Worm (Caenorhabditis elegans) whole organism, late embryonic: Measurements from ENCODE around the gene nhr-210.

Experiments
- C08G9.2 ChIP-seq: sonication (generic microtip); optimal IDR thresholded peaks from 2 replicates; lab custom pipeline; 2016; ENCODE audit warnings: mild to moderate bottlenecking, missing genetic modification characterization, moderate library complexity, missing compliant biosample characterization
- F13H6.1 ChIP-seq: sonication (generic microtip); optimal IDR thresholded peaks from 2 replicates; lab custom pipeline; 2016; ENCODE audit warnings: missing genetic modification characterization, missing compliant biosample characterization
- K09A11.1 ChIP-seq: sonication (generic microtip); optimal IDR thresholded peaks from 2 replicates; lab custom pipeline; 2017; ENCODE audit warnings: antibody characterized with exemption, mild to moderate bottlenecking, missing genetic modification characterization, missing compliant biosample characterization; ENCODE audit not compliant: insufficient read depth
- ahr-1 ChIP-seq: sonication (generic microtip); optimal IDR thresholded peaks from 2 replicates; lab custom pipeline; 2016; ENCODE audit warnings: missing genetic modification characterization, missing compliant biosample characterization
- ama-1 ChIP-seq: fragments of 150-350 bp; optimal IDR thresholded peaks from 2 replicates; lab custom pipeline; 2014
- ceh-14 ChIP-seq: sonication (generic microtip); optimal IDR thresholded peaks from 2 replicates; lab custom pipeline; 2016; ENCODE audit warnings: missing genotype, missing genetic modification characterization, missing compliant biosample characterization
- ceh-18 ChIP-seq: sonication (generic microtip); optimal IDR thresholded peaks from 2 replicates; lab custom pipeline; 2016; ENCODE audit warnings: missing genetic modification characterization, missing compliant biosample characterization
- ceh-19 ChIP-seq: fragments of 200-800 bp; sonication (Bioruptor generic); optimal IDR thresholded peaks from 2 replicates; lab custom pipeline; 2018; ENCODE audit warnings: mild to moderate bottlenecking, missing genetic modification characterization, missing compliant biosample characterization
- ceh-2 ChIP-seq: sonication (generic microtip); optimal IDR thresholded peaks from 2 replicates; lab custom pipeline; 2016; ENCODE audit warnings: missing genotype, missing genetic modification characterization, missing compliant biosample characterization
- ceh-22 ChIP-seq: sonication (generic microtip); optimal IDR thresholded peaks from 2 replicates; lab custom pipeline; 2017; ENCODE audit warnings: missing biosample characterization, missing genetic modification characterization
- ceh-31 ChIP-seq: sonication (generic microtip); optimal IDR thresholded peaks from 2 replicates; lab custom pipeline; 2016; ENCODE audit warnings: missing genetic modification characterization, missing compliant biosample characterization
- ceh-34 ChIP-seq: sonication (generic microtip); optimal IDR thresholded peaks from 2 replicates; lab custom pipeline; 2016; ENCODE audit warnings: mild to moderate bottlenecking, missing genetic modification characterization, missing compliant biosample characterization
- ceh-9 ChIP-seq: sonication (generic microtip); optimal IDR thresholded peaks from 2 replicates; lab custom pipeline; 2016; ENCODE audit warnings: mild to moderate bottlenecking, missing genetic modification characterization, inconsistent platforms, missing compliant biosample characterization
- elt-2 ChIP-seq: sonication (generic microtip); optimal IDR thresholded peaks from 2 replicates; lab custom pipeline; 2016; ENCODE audit warnings: missing genetic modification reagents, missing genetic modification characterization, missing compliant biosample characterization
- elt-4 ChIP-seq: sonication (generic microtip); optimal IDR thresholded peaks from 2 replicates; lab custom pipeline; 2016; ENCODE audit warnings: missing genetic modification characterization, missing compliant biosample characterization
- ets-4 ChIP-seq: sonication (generic microtip); optimal IDR thresholded peaks from 2 replicates; lab custom pipeline; 2016; ENCODE audit warnings: missing genetic modification characterization, missing compliant biosample characterization
- gmeb-2 ChIP-seq: sonication (generic microtip); optimal IDR thresholded peaks from 2 replicates; lab custom pipeline; 2016; ENCODE audit warnings: missing genetic modification characterization, inconsistent platforms, missing compliant biosample characterization
- hlh-13 ChIP-seq: fragments of 200-800 bp; sonication (Bioruptor generic); optimal IDR thresholded peaks from 2 replicates; lab custom pipeline; 2018; ENCODE audit warnings: mild to moderate bottlenecking, missing genetic modification characterization, missing compliant biosample characterization
- hlh-15 ChIP-seq: sonication (generic microtip); optimal IDR thresholded peaks from 2 replicates; lab custom pipeline; 2016; ENCODE audit warnings: missing genetic modification characterization, missing compliant biosample characterization
- hlh-30 ChIP-seq: sonication (generic microtip); optimal IDR thresholded peaks from 2 replicates; lab custom pipeline; 2017; ENCODE audit warnings: antibody characterized with exemption, missing genetic modification characterization, missing compliant biosample characterization; ENCODE audit not compliant: insufficient read depth
- hlh-8 ChIP-seq: sonication (generic microtip); optimal IDR thresholded peaks from 2 replicates; lab custom pipeline; 2016; ENCODE audit warnings: missing genotype, missing genetic modification characterization, missing compliant biosample characterization
- lin-11 ChIP-seq: fragments of 200-800 bp; sonication (Bioruptor generic); optimal IDR thresholded peaks from 2 replicates; lab custom pipeline; 2018; ENCODE audit warnings: mild to moderate bottlenecking, missing genetic modification characterization, missing compliant biosample characterization
- madf-2 ChIP-seq: sonication (generic microtip); optimal IDR thresholded peaks from 2 replicates; lab custom pipeline; 2017; ENCODE audit warnings: missing genetic modification characterization, missing compliant biosample characterization
- nhr-232 ChIP-seq: sonication (generic microtip); optimal IDR thresholded peaks from 2 replicates; lab custom pipeline; 2016; ENCODE audit warnings: missing genetic modification characterization, missing compliant biosample characterization
- odd-2 ChIP-seq: sonication (generic microtip); optimal IDR thresholded peaks from 2 replicates; lab custom pipeline; 2017; ENCODE audit warnings: antibody characterized with exemption, mild to moderate bottlenecking, missing genetic modification characterization, missing compliant biosample characterization
- pax-1 ChIP-seq: fragments of 150-350 bp; optimal IDR thresholded peaks from 2 replicates; lab custom pipeline; 2014; ENCODE audit warnings: missing biosample characterization, missing genetic modification characterization
- pha-4 ChIP-seq: fragments of 150-350 bp; optimal IDR thresholded peaks from 2 replicates; lab custom pipeline; 2018; ENCODE audit warnings: missing biosample characterization, missing genetic modification reagents, missing genetic modification characterization
- pros-1 ChIP-seq: fragments of 150-350 bp; optimal IDR thresholded peaks from 2 replicates; lab custom pipeline; 2014; ENCODE audit warnings: missing biosample characterization, missing genetic modification reagents, missing genetic modification characterization
- rnt-1 ChIP-seq: sonication (generic microtip); optimal IDR thresholded peaks from 2 replicates; lab custom pipeline; 2016; ENCODE audit warnings: missing genetic modification characterization, missing compliant biosample characterization
- sdc-2 ChIP-seq: sonication (generic microtip); optimal IDR thresholded peaks from 2 replicates; lab custom pipeline; 2016; ENCODE audit warnings: missing genotype, missing genetic modification characterization, missing compliant biosample characterization
- sox-2 ChIP-seq: fragments of 200-800 bp; sonication (Bioruptor generic); IDR thresholded peaks from 2 replicates; pipeline ENCODE4 v1.3.6; 2022; ENCODE audit warnings: missing genetic modification reagents, missing genetic modification characterization, missing compliant biosample characterization
- sox-4 ChIP-seq: sonication (generic microtip); optimal IDR thresholded peaks from 2 replicates; lab custom pipeline; 2017; ENCODE audit warnings: mild to moderate bottlenecking, missing genetic modification characterization, inconsistent platforms, missing compliant biosample characterization
- syd-9 ChIP-seq: sonication (generic microtip); optimal IDR thresholded peaks from 2 replicates; lab custom pipeline; 2016; ENCODE audit warnings: mild to moderate bottlenecking, missing genetic modification characterization, moderate library complexity, missing compliant biosample characterization
- unc-3 ChIP-seq, 2 experiments: fragments of 200-800 bp in 1 of 2; sonication (Bioruptor generic) in 1 of 2; sonication (generic microtip) in 1 of 2; conservative IDR thresholded peaks in 1 of 2; optimal IDR thresholded peaks in 1 of 2; 2 replicates each; pipeline versions ENCODE4 v1.3.6 to Lab custom; 2016 to 2022; ENCODE audit warnings: missing compliant biosample characterization in 2 of 2, missing genetic modification characterization in 2 of 2, missing genetic modification reagents in 1 of 2
- unc-55 ChIP-seq: sonication (generic microtip); optimal IDR thresholded peaks from 2 replicates; lab custom pipeline; 2017; ENCODE audit warnings: missing biosample characterization, missing genetic modification reagents, missing genetic modification characterization
- unc-86 ChIP-seq: sonication (generic microtip); optimal IDR thresholded peaks from 2 replicates; lab custom pipeline; 2016; ENCODE audit warnings: missing genetic modification characterization, missing compliant biosample characterization
- ztf-16 ChIP-seq: sonication (generic microtip); optimal IDR thresholded peaks from 2 replicates; lab custom pipeline; 2017; ENCODE audit warnings: missing genetic modification characterization, missing compliant biosample characterization

nhr-210 gene

ce11 chrV:519445-519844 lies at the start of gene nhr-210:
Gene nhr-210, minus strand, starts transcription at chrV:519545.
- TF ChIP-seq ztf-16 (tag; lab: Kevin White, UChicago): no peak
- no peak for TF ChIP-seq pros-1 (tag; lab: Kevin White, UChicago)
- TF ChIP-seq odd-2 (tag; lab: Kevin White, UChicago): no peak
- TF ChIP-seq C08G9.2 (tag; lab: Kevin White, UChicago): no peak
- no peak for TF ChIP-seq elt-4 (tag; lab: Kevin White, UChicago)
- no peak for TF ChIP-seq rnt-1 (tag; lab: Kevin White, UChicago)

ce11 chrV:568105-568504 lies 48.8 kb upstream of the nhr-210 start, which contains the start of gene sri-72:
Gene sri-72, minus strand, starts transcription at chrV:568205.
- TF ChIP-seq pros-1 (tag; lab: Kevin White, UChicago) (no peak), ceh-22 (tag; lab: Kevin White, UChicago) (no peak), gmeb-2 (tag; lab: Kevin White, UChicago) (no peak), ceh-18 (no peak), madf-2 (tag; lab: Kevin White, UChicago) (no peak), ama-1 (lab: Kevin White, UChicago) (no peak), K09A11.1 (tag; lab: Kevin White, UChicago) (no peak), sox-2 (GFP tag; lab: Robert Waterston, UW) (no peak), ceh-14 (tag; lab: Kevin White, UChicago) (no peak), F13H6.1 (no peak), ceh-31 (tag; lab: Kevin White, UChicago) (no peak), hlh-8 (tag; lab: Kevin White, UChicago) (no peak), ets-4 (tag; lab: Kevin White, UChicago) (no peak)

ce11 chrV:565984-566383 lies 46.6 kb upstream of the nhr-210 start, which contains the start of gene sri-73:
Gene sri-73, minus strand, starts transcription at chrV:566084.
- TF ChIP-seq syd-9: no peak

ce11 chrV:562834-563233 lies 43.5 kb upstream of the nhr-210 start, which contains the start of gene C14C6.2:
Gene C14C6.2, plus strand, starts transcription at chrV:563134.
- TF ChIP-seq ceh-31 (tag; lab: Kevin White, UChicago): no peak
- no peak for TF ChIP-seq elt-2 (tag; lab: Kevin White, UChicago)
- TF ChIP-seq C08G9.2 (tag; lab: Kevin White, UChicago): no peak
- TF ChIP-seq hlh-30: no peak
- TF ChIP-seq unc-3 (GFP tag; conservative IDR thresholded peaks at IDR 0.05; lab: Robert Waterston, UW): no peak
- TF ChIP-seq unc-3 (tag; optimal IDR thresholded peaks at IDR 0.05; lab: Kevin White, UChicago): no peak
- no peak for TF ChIP-seq hlh-13 (GFP tag; lab: Kevin White, UChicago)
- no peak for TF ChIP-seq ceh-2
- TF ChIP-seq gmeb-2 (tag; lab: Kevin White, UChicago): no peak
- TF ChIP-seq lin-11 (tag; lab: Kevin White, UChicago): no peak
- TF ChIP-seq ceh-22 (tag; lab: Kevin White, UChicago): no peak

ce11 chrV:559940-560339 lies 40.6 kb upstream of the nhr-210 start, which contains the start of gene srx-7:
Gene srx-7, plus strand, starts transcription at chrV:560195.
- TF ChIP-seq nhr-232 (tag; lab: Kevin White, UChicago) (no peak), ceh-9 (tag; lab: Kevin White, UChicago) (no peak), sox-4 (no peak), pha-4 (tag; lab: Kevin White, UChicago) (no peak), sdc-2 (no peak), unc-55 (no peak), unc-86 (no peak), pros-1 (tag; lab: Kevin White, UChicago) (no peak), ztf-16 (tag; lab: Kevin White, UChicago) (no peak), hlh-13 (GFP tag; lab: Kevin White, UChicago) (no peak), ceh-34 (no peak), hlh-15 (tag; lab: Kevin White, UChicago) (no peak), ahr-1 (no peak), pax-1 (tag; lab: Kevin White, UChicago) (no peak), ceh-19 (GFP tag; lab: Kevin White, UChicago) (no peak), lin-11 (tag; lab: Kevin White, UChicago) (no peak)
